Worm (Caenorhabditis elegans): ENCODE results near the gene dhhc-5.

DNA sequence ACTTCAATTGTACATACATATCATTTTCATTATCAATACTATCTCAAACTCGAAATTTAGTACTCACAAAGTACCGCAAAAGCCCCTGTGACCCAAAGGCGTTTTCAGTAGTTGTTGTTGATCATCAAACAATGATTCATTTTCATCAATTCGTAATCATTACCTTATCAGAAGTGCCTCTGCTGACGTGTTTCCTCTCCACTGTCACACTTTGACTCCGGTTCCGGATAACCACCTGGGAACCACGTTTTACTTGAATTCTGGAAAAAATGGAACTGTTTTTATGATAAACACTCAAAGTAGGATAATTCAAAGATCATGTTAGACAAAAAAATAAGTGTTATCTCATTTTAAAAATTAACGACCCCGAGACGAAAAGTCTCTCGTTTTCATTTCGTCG lies 30.8 kb downstream of the dhhc-5 start:
- TF ChIP-seq unc-62 (GFP tag; optimal IDR thresholded peaks at IDR 0.05 in 1 of 2), result peak in 1 of 2 experiments; percentile 23
- TF ChIP-seq unc-62 (tag; optimal IDR thresholded peaks at IDR 0.05), result no peak
- no peak for TF ChIP-seq lir-3 (tag; optimal IDR thresholded peaks at IDR 0.05)
- no peak for TF ChIP-seq spr-1 (tag; optimal IDR thresholded peaks at IDR 0.05)
- no peak for TF ChIP-seq arid-1 (GFP tag; conservative IDR thresholded peaks at IDR 0.05)
- no peak for TF ChIP-seq mxl-2 (GFP tag; conservative IDR thresholded peaks at IDR 0.05)
- TF ChIP-seq F10B5.3 (tag; optimal IDR thresholded peaks at IDR 0.05), result no peak
- no peak for TF ChIP-seq nhr-41 (GFP tag; IDR thresholded peaks at IDR 0.05)
- TF ChIP-seq ZK546.5 (tag; optimal IDR thresholded peaks at IDR 0.05), result no peak
